Fruit fly (Drosophila melanogaster) whole organism, adult: ENCODE data around the gene Ankrd49.

Experiments used
- CG11617 ChIP-seq: fragments of 200-800 bp; sonication (Bioruptor generic); optimal IDR thresholded peaks from 2 replicates; lab custom pipeline; 2017; ENCODE audit warnings: mild to moderate bottlenecking, missing biosample characterization, missing genetic modification reagents, missing genetic modification characterization
- CG12768 ChIP-seq: fragments of 200-800 bp; sonication (Bioruptor generic); optimal IDR thresholded peaks from 2 replicates; lab custom pipeline; 2017; ENCODE audit warnings: missing biosample characterization, missing genetic modification characterization, mild to moderate bottlenecking, moderate library complexity, missing genetic modification reagents
- CG14711 ChIP-seq: fragments of 200-800 bp; sonication (Bioruptor generic); optimal IDR thresholded peaks from 2 replicates; lab custom pipeline; 2018; ENCODE audit warnings: missing biosample characterization, mild to moderate bottlenecking, missing genetic modification characterization, moderate library complexity
- CG1620 ChIP-seq: fragments of 200-800 bp; sonication (Bioruptor generic); optimal IDR thresholded peaks from 2 replicates; lab custom pipeline; 2016; ENCODE audit warnings: missing biosample characterization, missing genetic modification characterization
- CG33017 ChIP-seq: fragments of 200-800 bp; sonication (Bioruptor generic); optimal IDR thresholded peaks from 2 replicates; lab custom pipeline; 2018; ENCODE audit warnings: missing biosample characterization, mild to moderate bottlenecking, missing genetic modification characterization, moderate library complexity
- CG5204 ChIP-seq: fragments of 200-800 bp; sonication (Bioruptor generic); optimal IDR thresholded peaks from 2 replicates; lab custom pipeline; 2016; ENCODE audit warnings: missing biosample characterization, missing genetic modification characterization
- CG7045 ChIP-seq: fragments of 200-800 bp; sonication (Bioruptor generic); optimal IDR thresholded peaks from 2 replicates; lab custom pipeline; 2017; ENCODE audit warnings: missing biosample characterization, mild to moderate bottlenecking, missing genetic modification characterization
- CG7101 ChIP-seq: fragments of 200-800 bp; sonication (Bioruptor generic); optimal IDR thresholded peaks from 2 replicates; lab custom pipeline; 2018; ENCODE audit warnings: missing biosample characterization, mild to moderate bottlenecking, missing genetic modification characterization, moderate library complexity
- Clk ChIP-seq: fragments of 200-800 bp; sonication (Bioruptor generic); optimal IDR thresholded peaks from 2 replicates; lab custom pipeline; 2017; ENCODE audit warnings: missing biosample characterization, missing genetic modification characterization
- Crg-1 ChIP-seq: fragments of 200-800 bp; sonication (Bioruptor generic); optimal IDR thresholded peaks from 2 replicates; lab custom pipeline; 2016; ENCODE audit warnings: missing biosample characterization, missing genetic modification characterization
- Hr96 ChIP-seq: fragments of 200-800 bp; sonication (Bioruptor generic); optimal IDR thresholded peaks from 2 replicates; lab custom pipeline; 2016; ENCODE audit warnings: missing biosample characterization, missing genetic modification characterization
- Mnt ChIP-seq: fragments of 200-800 bp; sonication (Bioruptor generic); optimal IDR thresholded peaks from 2 replicates; lab custom pipeline; 2016; ENCODE audit warnings: missing biosample characterization, mild to moderate bottlenecking, missing genetic modification characterization
- bab1 ChIP-seq: fragments of 200-800 bp; sonication (Bioruptor generic); optimal IDR thresholded peaks from 3 replicates; lab custom pipeline; 2019; ENCODE audit warnings: missing biosample characterization, mild to moderate bottlenecking, missing genetic modification characterization, moderate library complexity
- cic ChIP-seq: fragments of 200-800 bp; sonication (Bioruptor generic); optimal IDR thresholded peaks from 2 replicates; lab custom pipeline; 2017; ENCODE audit warnings: missing biosample characterization, mild to moderate bottlenecking, missing genetic modification characterization, moderate library complexity
- cnc ChIP-seq, 2 experiments: fragments of >200 bp; optimal IDR thresholded peaks; 2 replicates each; lab custom pipeline; 2017
- kay ChIP-seq: fragments of 200-800 bp; sonication (Bioruptor generic); peaks from one replicate; lab custom pipeline; 2016; ENCODE audit warnings: missing biosample characterization, missing genetic modification characterization, borderline replicate concordance
- ovo ChIP-seq: fragments of 200-800 bp; sonication (Bioruptor generic); optimal IDR thresholded peaks from 2 replicates; lab custom pipeline; 2016; ENCODE audit warnings: missing biosample characterization, missing genetic modification characterization
- pad ChIP-seq: fragments of 200-800 bp; sonication (Bioruptor generic); optimal IDR thresholded peaks from 3 replicates; lab custom pipeline; 2017; ENCODE audit warnings: missing biosample characterization, missing genetic modification characterization, mild to moderate bottlenecking, moderate library complexity, missing genetic modification reagents
- tj ChIP-seq: fragments of 200-800 bp; sonication (Bioruptor generic); optimal IDR thresholded peaks from 3 replicates; lab custom pipeline; 2017; ENCODE audit warnings: missing biosample characterization, mild to moderate bottlenecking, missing genetic modification characterization, moderate library complexity
- toe ChIP-seq: fragments of 200-800 bp; sonication (Bioruptor generic); optimal IDR thresholded peaks from 2 replicates; lab custom pipeline; 2016; ENCODE audit warnings: missing biosample characterization, missing genetic modification characterization

Ankrd49 gene

DNA sequence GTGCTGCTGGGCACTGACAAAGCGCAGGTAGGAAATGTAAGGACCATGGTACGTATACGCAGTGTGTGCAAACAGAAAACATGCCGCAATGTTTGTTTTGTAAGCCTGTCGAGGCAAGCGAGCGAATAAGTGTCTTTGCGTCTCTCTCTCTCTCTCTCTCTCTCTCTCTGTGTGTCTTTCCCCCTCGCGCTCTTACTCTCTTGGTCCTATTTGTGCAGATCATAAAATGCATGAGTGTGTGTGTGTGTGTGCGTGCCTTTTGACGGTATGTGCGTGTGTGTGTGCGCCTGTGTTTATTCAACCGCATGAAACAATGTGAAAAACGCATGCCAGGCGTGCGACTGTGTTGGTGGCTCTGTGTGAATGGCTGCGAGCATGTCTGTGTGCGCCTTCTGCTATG is 6.3 kb upstream of the Ankrd49 start:
- TF ChIP-seq toe (no peak), Clk (GFP tag; lab: Kevin White, UChicago) (no peak), Mnt (GFP tag; lab: Kevin White, UChicago) (no peak), CG11617 (GFP tag; lab: Kevin White, UChicago) (no peak), CG1620 (GFP tag; lab: Kevin White, UChicago) (no peak), CG33017 (tag; lab: Kevin White, UChicago) (no peak), Hr96 (GFP tag; lab: Kevin White, UChicago) (peak; percentile 2), CG7101 (no peak), ovo (GFP tag; lab: Kevin White, UChicago) (no peak), CG7045 (GFP tag; lab: Kevin White, UChicago) (no peak), bab1 (no peak), CG12768 (no peak), kay (GFP tag; lab: Kevin White, UChicago) (no peak), cic (GFP tag; lab: Kevin White, UChicago) (peak; percentile 13)

DNA sequence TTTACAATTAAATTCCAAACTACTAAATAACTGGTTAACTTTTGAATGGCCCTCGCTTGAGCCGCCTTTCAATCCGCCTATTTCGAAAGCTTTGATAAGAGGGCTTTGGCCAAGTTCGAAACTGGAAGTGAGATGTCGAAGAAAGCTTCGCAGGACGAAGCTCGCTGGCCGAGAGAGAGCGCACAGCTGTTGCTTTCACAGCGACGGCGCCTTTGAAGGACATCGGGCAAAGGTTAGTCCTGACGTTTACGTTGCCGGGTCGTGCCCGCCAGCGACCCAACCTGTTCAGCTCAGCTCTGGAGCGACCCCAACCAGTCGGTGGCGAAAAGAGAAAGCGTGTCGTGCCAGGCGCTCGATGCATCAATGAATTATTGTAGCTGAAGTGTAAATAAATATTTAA is 4.5 kb upstream of the Ankrd49 start:
- TF ChIP-seq CG33017 (tag; lab: Kevin White, UChicago), result no peak
- no peak for TF ChIP-seq Hr96 (GFP tag; lab: Kevin White, UChicago)
- TF ChIP-seq pad (GFP tag; lab: Kevin White, UChicago), result no peak
- no peak for TF ChIP-seq CG7045 (GFP tag; lab: Kevin White, UChicago)
- no peak for TF ChIP-seq bab1
- TF ChIP-seq toe, result no peak
- TF ChIP-seq kay (GFP tag; lab: Kevin White, UChicago), result no peak
- TF ChIP-seq CG11617 (GFP tag; lab: Kevin White, UChicago), result no peak
- TF ChIP-seq cic (GFP tag; lab: Kevin White, UChicago), result no peak
- no peak for TF ChIP-seq CG7101
- no peak for TF ChIP-seq CG14711
- TF ChIP-seq Crg-1 (GFP tag; lab: Kevin White, UChicago), result no peak

DNA sequence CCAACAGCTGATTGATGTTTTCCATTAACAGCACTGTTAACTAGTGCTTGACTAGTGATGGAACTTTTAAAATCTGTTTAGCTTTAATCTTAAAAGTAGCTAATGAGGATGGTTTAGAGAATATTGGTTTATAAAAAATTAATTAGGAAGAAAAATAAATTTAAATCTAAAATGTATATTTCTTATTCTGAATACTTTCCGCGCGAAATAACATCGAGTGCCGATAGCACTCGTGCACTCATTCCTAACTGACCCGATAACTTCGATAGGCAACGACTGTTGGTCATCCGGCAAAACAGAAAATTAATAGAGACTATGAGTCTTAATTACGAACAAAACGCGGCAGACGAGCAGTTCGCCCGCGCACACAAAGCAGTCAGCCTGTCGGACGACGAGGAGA is 2.5 kb upstream of the Ankrd49 start, which contains the start of the genes THG and Rnmt:
TSS of gene THG (minus strand) at position 22 of the 400 bp plus-strand sequence.
TSS of gene Rnmt (plus strand) at position 237 of the 400 bp plus-strand sequence.
- TF ChIP-seq bab1 (peak; percentile 88), toe (peak; percentile 78), Crg-1 (GFP tag; lab: Kevin White, UChicago) (peak; percentile 20), CG5204 (peak; percentile 63), CG11617 (GFP tag; lab: Kevin White, UChicago) (peak; percentile 75), Mnt (GFP tag; lab: Kevin White, UChicago) (peak; percentile 65), cic (GFP tag; lab: Kevin White, UChicago) (no peak), tj (GFP tag; lab: Kevin White, UChicago) (peak; percentile 43), kay (GFP tag; lab: Kevin White, UChicago) (no peak), ovo (GFP tag; lab: Kevin White, UChicago) (peak; percentile 28), Clk (GFP tag; lab: Kevin White, UChicago) (peak; percentile 30), CG14711 (peak; percentile 75), CG7101 (peak; percentile 83), CG12768 (peak; percentile 47), pad (GFP tag; lab: Kevin White, UChicago) (peak; percentile 26), Hr96 (GFP tag; lab: Kevin White, UChicago) (peak; percentile 65), CG7045 (GFP tag; lab: Kevin White, UChicago) (peak; percentile 63), CG33017 (tag; lab: Kevin White, UChicago) (peak; percentile 70), cnc (optimal IDR thresholded peaks at IDR 0.05; lab: Kevin White, UChicago) (no peak), CG1620 (GFP tag; lab: Kevin White, UChicago) (peak; percentile 71)

DNA sequence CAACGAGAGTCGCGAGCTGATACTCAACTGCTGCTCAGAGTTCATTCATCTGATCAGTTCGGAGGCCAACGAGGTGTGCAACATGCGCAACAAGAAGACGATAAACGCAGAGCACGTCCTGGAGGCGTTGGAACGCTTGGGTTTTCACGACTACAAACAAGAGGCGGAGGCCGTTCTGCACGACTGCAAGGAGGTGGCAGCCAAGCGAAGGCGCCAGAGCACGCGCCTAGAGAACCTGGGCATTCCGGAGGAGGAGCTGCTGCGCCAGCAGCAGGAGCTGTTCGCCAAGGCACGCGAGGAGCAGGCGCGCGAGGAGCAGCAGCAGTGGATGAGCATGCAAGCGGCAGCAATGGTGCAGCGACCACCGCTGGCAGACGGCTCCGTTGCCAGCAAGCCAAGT is 803 bp upstream of the Ankrd49 start:
- TF ChIP-seq CG33017 (tag; lab: Kevin White, UChicago) (no peak), Crg-1 (GFP tag; lab: Kevin White, UChicago) (no peak), toe (no peak), cnc (optimal IDR thresholded peaks at IDR 0.05; lab: Kevin White, UChicago) (no peak), Mnt (GFP tag; lab: Kevin White, UChicago) (no peak), kay (GFP tag; lab: Kevin White, UChicago) (no peak), CG14711 (no peak), Clk (GFP tag; lab: Kevin White, UChicago) (no peak), cic (GFP tag; lab: Kevin White, UChicago) (no peak), CG7101 (no peak), ovo (GFP tag; lab: Kevin White, UChicago) (no peak), Hr96 (GFP tag; lab: Kevin White, UChicago) (no peak), CG5204 (no peak), CG1620 (GFP tag; lab: Kevin White, UChicago) (no peak), CG7045 (GFP tag; lab: Kevin White, UChicago) (no peak)

DNA sequence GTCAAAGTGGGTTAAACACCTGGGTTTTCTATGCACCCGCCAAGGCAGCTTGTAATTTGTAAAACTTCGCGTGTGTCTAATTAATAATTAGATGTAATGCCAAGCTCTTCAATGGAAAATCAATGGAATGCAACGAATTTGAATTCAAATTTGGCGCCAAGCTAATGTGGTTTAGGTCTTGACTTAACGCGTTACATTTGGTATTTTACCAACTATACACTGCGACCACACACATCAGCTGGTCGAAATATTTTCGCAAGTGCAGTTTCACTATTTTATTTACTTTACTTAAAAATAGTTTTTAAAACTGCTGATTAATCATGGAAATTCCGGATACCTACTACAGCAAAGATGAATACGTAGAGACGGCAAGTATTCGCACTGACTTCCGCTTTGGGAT is 1.7 kb downstream of the Ankrd49 start, which contains the start of gene DCTN5-p25:
TSS of gene DCTN5-p25 (plus strand) at position 229 of the 400 bp plus-strand sequence.
- TF ChIP-seq CG33017 (tag; lab: Kevin White, UChicago), result no peak
- TF ChIP-seq bab1, result peak; percentile 14

DNA sequence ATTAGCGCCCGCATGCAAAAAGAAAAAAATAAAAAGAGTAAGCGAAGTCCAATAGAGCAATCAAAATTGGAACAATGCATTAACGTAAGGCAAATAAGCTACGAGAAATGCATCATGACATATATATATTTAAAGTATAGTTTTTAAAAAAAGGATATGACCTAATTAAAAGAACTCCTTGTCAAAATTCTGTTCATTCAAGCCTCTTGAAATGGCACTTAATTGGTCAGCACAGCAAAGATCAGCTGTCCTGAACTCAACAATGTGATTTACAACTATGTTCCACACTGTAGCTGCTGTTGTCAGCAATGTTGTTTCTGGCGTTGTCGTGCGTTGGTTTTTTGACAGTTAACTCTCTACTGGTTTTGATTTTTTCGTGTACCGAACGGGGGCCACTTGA is 5.4 kb downstream of the Ankrd49 start:
- TF ChIP-seq cnc (optimal IDR thresholded peaks at IDR 0.05; lab: Kevin White, UChicago), result no peak
- TF ChIP-seq CG12768, result no peak
- no peak for TF ChIP-seq tj (GFP tag; lab: Kevin White, UChicago)
- no peak for TF ChIP-seq Hr96 (GFP tag; lab: Kevin White, UChicago)
- TF ChIP-seq CG11617 (GFP tag; lab: Kevin White, UChicago), result no peak
- TF ChIP-seq kay (GFP tag; lab: Kevin White, UChicago), result no peak
- TF ChIP-seq CG7101, result no peak
- no peak for TF ChIP-seq CG1620 (GFP tag; lab: Kevin White, UChicago)
- TF ChIP-seq CG33017 (tag; lab: Kevin White, UChicago), result no peak
- no peak for TF ChIP-seq CG5204
